Fruit fly (Drosophila melanogaster): ENCODE data around the gene CG10657.

The CG10657 gene

dm6 chr3L:12523941-12524340 lies 26.9 kb upstream of the CG10657 start, which contains the start of the genes ver and Gcn5 (continued):
- TF ChIP-seq CG6175 (GFP tag; IDR thresholded peaks at IDR 0.05) (peak; percentile 78), hkb (optimal IDR thresholded peaks at IDR 0.05) (no peak), hkb (GFP tag; IDR thresholded peaks at IDR 0.05) (peak; percentile 96), D19A (tag; optimal IDR thresholded peaks at IDR 0.05) (peak; percentile 84), CG7556 (GFP tag; optimal IDR thresholded peaks at IDR 0.05) (peak; percentile 89), CG31224 (GFP tag; IDR thresholded peaks at IDR 0.05) (peak; percentile 86), peb (GFP tag; IDR thresholded peaks at IDR 0.05) (peak; percentile 79), CoRest (tag; optimal IDR thresholded peaks at IDR 0.05) (peak; percentile 94), CG9876 (GFP tag; optimal IDR thresholded peaks at IDR 0.05) (peak; percentile 45), CG9932 (GFP tag; IDR thresholded peaks at IDR 0.05) (peak; percentile 95), hb (GFP tag; IDR thresholded peaks at IDR 0.05; ENCODE audit: partially characterized antibody) (no peak), CG34422 (GFP tag; IDR thresholded peaks at IDR 0.05) (peak; percentile 94), sr (GFP tag; IDR thresholded peaks at IDR 0.05) (peak; percentile 75; the same call in 2 of the 3 replicates), Dref (GFP tag; IDR thresholded peaks at IDR 0.05) (peak; percentile 26; the same call in 1 of the 2 replicates), H2.0 (GFP tag; IDR thresholded peaks at IDR 0.05) (peak; percentile 93), chm (GFP tag; IDR thresholded peaks at IDR 0.05) (peak; percentile 92), CG10565 (GFP tag; optimal IDR thresholded peaks at IDR 0.05) (peak; percentile 14), Dip3 (GFP tag; optimal IDR thresholded peaks at IDR 0.05) (peak; percentile 89), ftz-f1 (GFP tag; optimal IDR thresholded peaks at IDR 0.05) (peak; percentile 32), pnt (GFP tag; optimal IDR thresholded peaks at IDR 0.05) (peak; percentile 77), CG4854 (GFP tag; optimal IDR thresholded peaks at IDR 0.05) (peak; percentile 80), Lpt (GFP tag; optimal IDR thresholded peaks at IDR 0.05) (no peak), H15 (GFP tag; IDR thresholded peaks at IDR 0.05) (peak; percentile 94), CG1792 (GFP tag; optimal IDR thresholded peaks at IDR 0.05) (peak; percentile 76), gt (GFP tag; IDR thresholded peaks at IDR 0.05) (peak; percentile 77), CG8290 (GFP tag; optimal IDR thresholded peaks at IDR 0.05) (peak; percentile 69), CG8290 (tag; optimal IDR thresholded peaks at IDR 0.05) (peak; percentile 52 to 83), gce (GFP tag; IDR thresholded peaks at IDR 0.05) (peak; percentile 90), CG10366 (GFP tag; IDR thresholded peaks at IDR 0.05) (peak; percentile 95), CG10654 (GFP tag; optimal IDR thresholded peaks at IDR 0.05) (peak; percentile 85), Sox100B (GFP tag; optimal IDR thresholded peaks at IDR 0.05) (peak; percentile 91), sc (optimal IDR thresholded peaks at IDR 0.05) (no peak), sc (GFP tag; optimal IDR thresholded peaks at IDR 0.05) (peak; percentile 73), CG30431 (GFP tag; optimal IDR thresholded peaks at IDR 0.05) (peak; percentile 86), lola (GFP tag; optimal IDR thresholded peaks at IDR 0.05) (peak in 1 of 3 experiments; percentile 86), CG13624 (GFP tag; optimal IDR thresholded peaks at IDR 0.05) (peak; percentile 85), ab (GFP tag; optimal IDR thresholded peaks at IDR 0.05) (peak; percentile 44), CG14050 (GFP tag; IDR thresholded peaks at IDR 0.05) (peak; percentile 93), CG9609 (GFP tag; optimal IDR thresholded peaks at IDR 0.05) (peak; percentile 80), HmgD (GFP tag; optimal IDR thresholded peaks at IDR 0.05) (no peak), CG1647 (GFP tag; optimal IDR thresholded peaks at IDR 0.05) (peak; percentile 86), CG17385 (GFP tag; optimal IDR thresholded peaks at IDR 0.05) (peak; percentile 88), CG2875 (GFP tag; optimal IDR thresholded peaks at IDR 0.05) (peak; percentile 79), CG11560 (tag; IDR thresholded peaks at IDR 0.05) (peak; percentile 78; the same call in 2 of the 3 replicates), ac (GFP tag; optimal IDR thresholded peaks at IDR 0.05) (peak; percentile 20), CG2120 (GFP tag; optimal IDR thresholded peaks at IDR 0.05) (peak; percentile 96), run (tag; optimal IDR thresholded peaks at IDR 0.05) (peak; percentile 75), Fer3 (tag; optimal IDR thresholded peaks at IDR 0.05) (peak; percentile 92), CG9727 (GFP tag; optimal IDR thresholded peaks at IDR 0.05) (peak; percentile 94), BtbVII (GFP tag; optimal IDR thresholded peaks at IDR 0.05) (peak; percentile 90), dimm (GFP tag; IDR thresholded peaks at IDR 0.05) (peak; percentile 79), emc (GFP tag; optimal IDR thresholded peaks at IDR 0.05) (peak; percentile 78), dpn (GFP tag; optimal IDR thresholded peaks at IDR 0.05) (peak; percentile 85 to 90)

All from whole organism, embryonic.